Fruit fly (Drosophila melanogaster) whole organism, embryonic: ENCODE data around the gene Rab8.

ENCODE experiments used
- Aef1 ChIP-seq: fragments of 200-800 bp; sonication (Bioruptor generic); IDR thresholded peaks from 3 replicates; pipeline ENCODE4 v1.3.6; 2022; ENCODE audit warnings: missing biosample characterization, missing genetic modification characterization
- Bteb2 ChIP-seq: fragments of 200-800 bp; sonication (Bioruptor generic); optimal IDR thresholded peaks from 2 replicates; lab custom pipeline; 2016; ENCODE audit warnings: missing biosample characterization, missing genetic modification characterization
- CG1024 ChIP-seq: fragments of 200-800 bp; sonication (Bioruptor generic); IDR thresholded peaks from 2 replicates; pipeline ENCODE4 v1.3.6; 2022; ENCODE audit warnings: missing biosample characterization, missing genetic modification characterization
- CG12219 ChIP-seq: fragments of 200-800 bp; sonication (Bioruptor generic); optimal IDR thresholded peaks from 3 replicates; lab custom pipeline; 2018; ENCODE audit warnings: missing biosample characterization, mild to moderate bottlenecking, missing genetic modification characterization
- CG13123 ChIP-seq: fragments of 200-800 bp; sonication (Bioruptor generic); optimal IDR thresholded peaks from 2 replicates; lab custom pipeline; 2016; ENCODE audit warnings: missing biosample characterization, missing genetic modification characterization
- CG13624 ChIP-seq: fragments of 200-800 bp; sonication (Bioruptor generic); optimal IDR thresholded peaks from 2 replicates; lab custom pipeline; 2016; ENCODE audit warnings: missing biosample characterization, missing genetic modification characterization
- CG13775 ChIP-seq: fragments of 200-800 bp; sonication (Bioruptor generic); optimal IDR thresholded peaks from 3 replicates; lab custom pipeline; 2017; ENCODE audit warnings: missing biosample characterization, mild to moderate bottlenecking, missing genetic modification characterization
- CG15514 ChIP-seq: fragments of 200-800 bp; sonication (Bioruptor generic); optimal IDR thresholded peaks from 3 replicates; lab custom pipeline; 2017; ENCODE audit warnings: missing biosample characterization, missing genetic modification characterization, mild to moderate bottlenecking, moderate library complexity, missing genetic modification reagents
- CG17912 ChIP-seq: fragments of 200-800 bp; sonication (Bioruptor generic); optimal IDR thresholded peaks from 2 replicates; lab custom pipeline; 2018; ENCODE audit warnings: missing biosample characterization, mild to moderate bottlenecking, missing genetic modification characterization
- CG2129 ChIP-seq: fragments of 200-800 bp; sonication (Bioruptor generic); IDR thresholded peaks from 2 replicates; pipeline ENCODE4 v1.3.6; 2022; ENCODE audit warnings: missing biosample characterization, missing genetic modification characterization; ENCODE audit not compliant: partially characterized antibody
- CG34224 ChIP-seq: fragments of 200-800 bp; sonication (Bioruptor generic); IDR thresholded peaks from 3 replicates; pipeline ENCODE4 v1.3.6; 2022; ENCODE audit warnings: missing biosample characterization, missing genetic modification characterization; ENCODE audit not compliant: partially characterized antibody
- CG34376 ChIP-seq: fragments of 200-800 bp; sonication (Bioruptor generic); optimal IDR thresholded peaks from 2 replicates; lab custom pipeline; 2018; ENCODE audit warnings: missing biosample characterization, mild to moderate bottlenecking, missing genetic modification characterization
- CG34422 ChIP-seq: fragments of 200-800 bp; sonication (Bioruptor generic); IDR thresholded peaks from 3 replicates; pipeline ENCODE4 v1.3.6; 2022; ENCODE audit warnings: missing biosample characterization, missing genetic modification characterization
- CG4360 ChIP-seq: fragments of 200-800 bp; sonication (Bioruptor generic); IDR thresholded peaks from 2 replicates; pipeline ENCODE4 v1.3.6; 2022; ENCODE audit warnings: missing biosample characterization, missing genetic modification characterization
- CG4617 ChIP-seq: fragments of 200-800 bp; sonication (Bioruptor generic); optimal IDR thresholded peaks from 3 replicates; lab custom pipeline; 2016; ENCODE audit warnings: missing biosample characterization, missing genetic modification characterization, borderline replicate concordance
- CG6175 ChIP-seq: fragments of 200-800 bp; sonication (Bioruptor generic); IDR thresholded peaks from 3 replicates; pipeline ENCODE4 v1.3.6; 2022; ENCODE audit warnings: missing biosample characterization, missing genetic modification characterization
- CG7745 ChIP-seq: fragments of 200-800 bp; sonication (Bioruptor generic); optimal IDR thresholded peaks from 2 replicates; lab custom pipeline; 2018; ENCODE audit warnings: missing biosample characterization, mild to moderate bottlenecking, missing genetic modification characterization, moderate library complexity
- CG7786 ChIP-seq: fragments of 200-800 bp; sonication (Bioruptor generic); optimal IDR thresholded peaks from 2 replicates; lab custom pipeline; 2016; ENCODE audit warnings: missing biosample characterization, missing genetic modification characterization
- CG7963 ChIP-seq: fragments of 200-800 bp; sonication (Bioruptor generic); IDR thresholded peaks from 3 replicates; pipeline ENCODE4 v1.3.6; 2022; ENCODE audit warnings: missing biosample characterization, missing genetic modification characterization; ENCODE audit not compliant: partially characterized antibody
- Dad ChIP-seq: fragments of 200-800 bp; sonication (Bioruptor generic); optimal IDR thresholded peaks from 3 replicates; lab custom pipeline; 2016; ENCODE audit warnings: missing biosample characterization, missing genetic modification characterization
- HLHmδ ChIP-seq: fragments of 200-800 bp; sonication (Bioruptor generic); optimal IDR thresholded peaks from 2 replicates; lab custom pipeline; 2018; ENCODE audit warnings: missing biosample characterization, mild to moderate bottlenecking, missing genetic modification characterization, moderate library complexity
- HmgD ChIP-seq: fragments of 200-800 bp; sonication (Bioruptor generic); optimal IDR thresholded peaks from 3 replicates; lab custom pipeline; 2016; ENCODE audit warnings: missing biosample characterization, missing genetic modification characterization
- HmgZ ChIP-seq: fragments of 200-800 bp; sonication (Bioruptor generic); optimal IDR thresholded peaks from 2 replicates; lab custom pipeline; 2018; ENCODE audit warnings: missing biosample characterization, mild to moderate bottlenecking, missing genetic modification characterization
- Hmr ChIP-seq: fragments of 200-800 bp; sonication (Bioruptor generic); optimal IDR thresholded peaks from 3 replicates; lab custom pipeline; 2017; ENCODE audit warnings: mild to moderate bottlenecking, missing biosample characterization, missing genetic modification reagents, missing genetic modification characterization
- Meics ChIP-seq: fragments of 200-800 bp; sonication (Bioruptor generic); optimal IDR thresholded peaks from 2 replicates; lab custom pipeline; 2017; ENCODE audit warnings: missing biosample characterization, mild to moderate bottlenecking, missing genetic modification characterization
- Scr ChIP-seq: fragments of 200-800 bp; sonication (Bioruptor generic); IDR thresholded peaks from 2 replicates; pipeline ENCODE4 v1.3.6; 2022; ENCODE audit warnings: missing biosample characterization, missing genetic modification characterization; ENCODE audit not compliant: partially characterized antibody
- Sin3A ChIP-seq: fragments of >200 bp; optimal IDR thresholded peaks from 2 replicates; lab custom pipeline; 2018
- Sry-δ ChIP-seq: fragments of 200-800 bp; sonication (Bioruptor generic); optimal IDR thresholded peaks from 2 replicates; lab custom pipeline; 2016; ENCODE audit warnings: missing biosample characterization, missing genetic modification characterization
- Ssrp ChIP-seq: fragments of 200-800 bp; sonication (Bioruptor generic); optimal IDR thresholded peaks from 2 replicates; lab custom pipeline; 2018; ENCODE audit warnings: missing biosample characterization, mild to moderate bottlenecking, missing genetic modification characterization, moderate library complexity
- Xrp1 ChIP-seq: fragments of 200-800 bp; sonication (Bioruptor generic); IDR thresholded peaks from 2 replicates; pipeline ENCODE4 v1.3.6; 2022; ENCODE audit warnings: missing biosample characterization, missing genetic modification characterization
- bbx ChIP-seq: fragments of 200-800 bp; sonication (Bioruptor generic); IDR thresholded peaks from 2 replicates; pipeline ENCODE4 v1.3.6; 2022; ENCODE audit warnings: missing biosample characterization, missing genetic modification characterization; ENCODE audit not compliant: partially characterized antibody
- bigmax ChIP-seq: fragments of 200-800 bp; sonication (Bioruptor generic); optimal IDR thresholded peaks from 2 replicates; lab custom pipeline; 2018; ENCODE audit warnings: missing biosample characterization, mild to moderate bottlenecking, missing genetic modification characterization
- chinmo ChIP-seq: fragments of 200-800 bp; sonication (Bioruptor generic); IDR thresholded peaks from 4 replicates; pipeline ENCODE4 v1.3.6; 2022; ENCODE audit warnings: missing biosample characterization, missing genetic modification characterization; ENCODE audit not compliant: partially characterized antibody
- jigr1 ChIP-seq: fragments of 200-800 bp; sonication (Bioruptor generic); IDR thresholded peaks from 3 replicates; pipeline ENCODE4 v1.3.6; 2022; ENCODE audit warnings: missing biosample characterization, missing genetic modification characterization
- klu ChIP-seq: fragments of 200-800 bp; sonication (Bioruptor generic); IDR thresholded peaks from 2 replicates; pipeline ENCODE4 v1.3.6; 2022; ENCODE audit warnings: missing biosample characterization, missing genetic modification characterization
- knrl ChIP-seq: fragments of 200-800 bp; sonication (Bioruptor generic); IDR thresholded peaks from 3 replicates; pipeline ENCODE4 v1.3.6; 2022; ENCODE audit warnings: missing biosample characterization, missing genetic modification characterization; ENCODE audit not compliant: partially characterized antibody
- mirr ChIP-seq: fragments of 200-800 bp; sonication (Bioruptor generic); optimal IDR thresholded peaks from 3 replicates; lab custom pipeline; 2018; ENCODE audit warnings: missing biosample characterization, mild to moderate bottlenecking, missing genetic modification characterization
- mld ChIP-seq: fragments of 200-800 bp; sonication (Bioruptor generic); IDR thresholded peaks from 3 replicates; pipeline ENCODE4 v1.3.6; 2022; ENCODE audit warnings: missing biosample characterization, missing genetic modification characterization; ENCODE audit not compliant: partially characterized antibody
- nerfin-2 ChIP-seq: fragments of 200-800 bp; sonication (Bioruptor generic); IDR thresholded peaks from 2 replicates; pipeline ENCODE4 v1.3.6; 2022; ENCODE audit warnings: missing biosample characterization, missing genetic modification characterization; ENCODE audit not compliant: partially characterized antibody
- peb ChIP-seq: fragments of 200-800 bp; sonication (Bioruptor generic); IDR thresholded peaks from 2 replicates; pipeline ENCODE4 v1.3.6; 2022; ENCODE audit warnings: missing biosample characterization, missing genetic modification characterization
- pfk ChIP-seq: fragments of 200-800 bp; sonication (Bioruptor generic); optimal IDR thresholded peaks from 2 replicates; lab custom pipeline; 2018; ENCODE audit warnings: missing biosample characterization, mild to moderate bottlenecking, missing genetic modification characterization, moderate library complexity
- schlank ChIP-seq: fragments of 200-800 bp; sonication (Bioruptor generic); optimal IDR thresholded peaks from 2 replicates; lab custom pipeline; 2018; ENCODE audit warnings: missing biosample characterization, mild to moderate bottlenecking, missing genetic modification characterization
- sens ChIP-seq: fragments of 200-800 bp; sonication (Bioruptor generic); peaks from one replicate; lab custom pipeline; 2016; ENCODE audit warnings: missing biosample characterization, missing genetic modification characterization
- sr ChIP-seq: fragments of 200-800 bp; sonication (Bioruptor generic); IDR thresholded peaks from 3 replicates; pipeline ENCODE4 v1.3.6; 2022; ENCODE audit warnings: missing biosample characterization, missing genetic modification characterization
- trem ChIP-seq: fragments of 200-800 bp; optimal IDR thresholded peaks from 3 replicates; lab custom pipeline; 2019; ENCODE audit warnings: missing biosample characterization, mild to moderate bottlenecking, missing genetic modification characterization, moderate library complexity
- ttk ChIP-seq: fragments of 200-800 bp; sonication (Bioruptor generic); IDR thresholded peaks from 2 replicates; pipeline ENCODE4 v2.1.2; 2022; ENCODE audit warnings: missing biosample characterization, missing genetic modification characterization
- zen2 ChIP-seq: fragments of 200-800 bp; sonication (Bioruptor generic); IDR thresholded peaks from 3 replicates; pipeline ENCODE4 v1.3.6; 2022; ENCODE audit warnings: missing biosample characterization, missing genetic modification characterization; ENCODE audit not compliant: partially characterized antibody
- zfh1 ChIP-seq: fragments of 200-800 bp; sonication (Bioruptor generic); IDR thresholded peaks from 3 replicates; pipeline ENCODE4 v1.3.6; 2022; ENCODE audit warnings: missing biosample characterization, missing genetic modification characterization

The Rab8 gene

dm6 chr3L:19836375-19836937 lies 34.4 kb downstream of the Rab8 start, which contains the start of gene kto (continued):
- TF ChIP-seq CG7745 (tag; lab: Kevin White, UChicago) (no peak), knrl (peak; percentile 76), jigr1 (GFP tag; lab: Robert Waterston, UW) (no peak), bigmax (GFP tag; lab: Kevin White, UChicago) (no peak), mld (peak; percentile 78), CG34376 (GFP tag; lab: Kevin White, UChicago) (peak; percentile 1), HmgZ (peak; percentile 29), Ssrp (tag; lab: Kevin White, UChicago) (no peak), CG2129 (GFP tag; lab: Robert Waterston, UW) (peak; percentile 70), Aef1 (GFP tag; lab: Robert Waterston, UW) (peak; percentile 68), CG7786 (GFP tag; lab: Kevin White, UChicago) (no peak), Dad (GFP tag; lab: Kevin White, UChicago) (no peak), chinmo (GFP tag; lab: Robert Waterston, UW) (peak; percentile 94), zen2 (GFP tag; lab: Robert Waterston, UW) (peak; percentile 81), Sin3A (lab: Kevin White, UChicago) (peak; percentile 16), CG7963 (GFP tag; lab: Robert Waterston, UW) (peak; percentile 75), CG4360 (GFP tag; lab: Robert Waterston, UW) (peak; percentile 76), CG13775 (GFP tag; lab: Kevin White, UChicago) (no peak), klu (GFP tag; lab: Robert Waterston, UW) (no peak), sens (GFP tag; lab: Kevin White, UChicago) (peak; percentile 84), Meics (GFP tag; lab: Kevin White, UChicago) (no peak), mirr (GFP tag; lab: Kevin White, UChicago) (peak; percentile 57), Hmr (GFP tag; lab: Kevin White, UChicago) (no peak), Bteb2 (no peak), trem (tag; lab: Kevin White, UChicago) (peak; percentile 34), sr (0 out of 3 replicates have a peak, but pooled peaks have one; percentile 12), Sry-δ (GFP tag; lab: Kevin White, UChicago) (peak; percentile 91), Scr (GFP tag; lab: Robert Waterston, UW) (peak; percentile 89), bbx (GFP tag; lab: Robert Waterston, UW) (peak; percentile 92), CG12219 (GFP tag; lab: Kevin White, UChicago) (no peak), CG1024 (GFP tag; lab: Robert Waterston, UW) (no peak), CG15514 (GFP tag; lab: Kevin White, UChicago) (peak; percentile 40), HmgD (GFP tag; lab: Kevin White, UChicago) (no peak), CG34224 (GFP tag; lab: Robert Waterston, UW) (peak; percentile 95), nerfin-2 (GFP tag; lab: Robert Waterston, UW) (peak; percentile 83)

- TF ChIP-seq CG4617 (GFP tag; lab: Kevin White, UChicago) (peak; percentile 94), CG13624 (GFP tag; lab: Kevin White, UChicago) (no peak), peb (GFP tag; lab: Robert Waterston, UW) (no peak), CG7745 (tag; lab: Kevin White, UChicago) (no peak), CG13123 (GFP tag; lab: Kevin White, UChicago) (peak; percentile 99), knrl (peak; percentile 73), schlank (tag; lab: Kevin White, UChicago) (peak; percentile 39), CG17912 (GFP tag; lab: Kevin White, UChicago) (peak; percentile 91), ttk (peak; percentile 43; the same call in 1 of the 2 replicates), pfk (GFP tag; lab: Kevin White, UChicago) (peak; percentile 56), CG6175 (no peak), HLHmδ (GFP tag; lab: Kevin White, UChicago) (peak; percentile 94), zfh1 (GFP tag; lab: Robert Waterston, UW) (peak; percentile 52; the same call in 2 of the 3 replicates), CG34422 (GFP tag; lab: Robert Waterston, UW) (peak; percentile 80), Xrp1 (GFP tag; lab: Robert Waterston, UW) (peak; percentile 10; the same call in 1 of the 2 replicates)
Measured at dm6 chr3L:19834143-19834794, 36.6 kb downstream of the Rab8 start, which contains the start of the genes trc and CG32221. trc (minus strand) TSS chr3L:19834304. CG32221 (plus strand) TSS chr3L:19834670.
